Worm (Caenorhabditis elegans): Measurements from ENCODE around the gene H01G02.1.
A peak's percentile ranks its signal among the peaks of the same experiment; 100 is the strongest.

H01G02.1 gene

ce11 chrIV:11765507-11765906 lies 38.4 kb downstream of the H01G02.1 start:
- TF ChIP-seq fkh-10 (GFP tag; optimal IDR thresholded peaks at IDR 0.05) (no peak), C08G9.2 (tag; optimal IDR thresholded peaks at IDR 0.05) (no peak), hlh-8 (tag; optimal IDR thresholded peaks at IDR 0.05) (no peak), tbx-2 (tag; optimal IDR thresholded peaks at IDR 0.05) (peak; percentile 51), hlh-13 (GFP tag; optimal IDR thresholded peaks at IDR 0.05) (no peak), F13H6.1 (tag; optimal IDR thresholded peaks at IDR 0.05) (no peak), nfya-1 (tag; optimal IDR thresholded peaks at IDR 0.05) (peak; percentile 47), unc-86 (tag; optimal IDR thresholded peaks at IDR 0.05) (peak; percentile 3), fkh-6 (tag; optimal IDR thresholded peaks at IDR 0.05) (no peak), pha-2 (tag; optimal IDR thresholded peaks at IDR 0.05) (no peak), ceh-30 (tag; optimal IDR thresholded peaks at IDR 0.05) (no peak), ceh-45 (GFP tag; IDR thresholded peaks at IDR 0.05) (no peak), dmd-4 (tag; optimal IDR thresholded peaks at IDR 0.05; ENCODE audit: borderline replicate concordance) (no peak), sdc-2 (tag; optimal IDR thresholded peaks at IDR 0.05) (no peak), ceh-31 (tag; optimal IDR thresholded peaks at IDR 0.05) (peak; percentile 68), hlh-15 (tag; optimal IDR thresholded peaks at IDR 0.05) (no peak), che-1 (tag; optimal IDR thresholded peaks at IDR 0.05) (no peak), ceh-48 (tag; optimal IDR thresholded peaks at IDR 0.05) (peak; percentile 95), ceh-2 (tag; optimal IDR thresholded peaks at IDR 0.05) (no peak), ceh-14 (tag; optimal IDR thresholded peaks at IDR 0.05) (no peak), ahr-1 (tag; optimal IDR thresholded peaks at IDR 0.05) (no peak), ref-2 (tag; optimal IDR thresholded peaks at IDR 0.05) (no peak), gmeb-2 (tag; optimal IDR thresholded peaks at IDR 0.05) (no peak), ttx-3 (tag; optimal IDR thresholded peaks at IDR 0.05) (no peak), pax-1 (tag; optimal IDR thresholded peaks at IDR 0.05) (no peak), unc-42 (tag; optimal IDR thresholded peaks at IDR 0.05) (peak; percentile 92), odd-2 (tag; optimal IDR thresholded peaks at IDR 0.05) (no peak), syd-9 (tag; optimal IDR thresholded peaks at IDR 0.05) (no peak), ama-1 (optimal IDR thresholded peaks at IDR 0.05) (no peak), unc-3 (GFP tag; conservative IDR thresholded peaks at IDR 0.05) (no peak), unc-3 (tag; optimal IDR thresholded peaks at IDR 0.05) (no peak), pqm-1 (tag; optimal IDR thresholded peaks at IDR 0.05) (no peak), rnt-1 (tag; optimal IDR thresholded peaks at IDR 0.05) (no peak), ceh-24 (tag; optimal IDR thresholded peaks at IDR 0.05) (no peak), ceh-34 (tag; optimal IDR thresholded peaks at IDR 0.05) (peak; percentile 29), pat-9 (tag; optimal IDR thresholded peaks at IDR 0.05) (no peak), ceh-18 (tag; optimal IDR thresholded peaks at IDR 0.05) (peak; percentile 47), Y22D7AL.16 (tag; optimal IDR thresholded peaks at IDR 0.05) (no peak), nhr-11 (tag; optimal IDR thresholded peaks at IDR 0.05) (no peak), C38D4.7 (GFP tag; optimal IDR thresholded peaks at IDR 0.05) (no peak), K02D7.2 (tag; optimal IDR thresholded peaks at IDR 0.05) (no peak), sox-2 (GFP tag; IDR thresholded peaks at IDR 0.05) (no peak), eyg-1 (tag; optimal IDR thresholded peaks at IDR 0.05) (no peak), elt-2 (tag; optimal IDR thresholded peaks at IDR 0.05) (no peak), madf-2 (tag; optimal IDR thresholded peaks at IDR 0.05) (no peak)

Data from whole organism, late embryonic.